Fruit fly (Drosophila melanogaster) whole organism: ENCODE measurements around the gene ArgRS.
A peak's percentile ranks its signal among the peaks of the same experiment; 100 is the strongest.

Experiments used
- CG8478 ChIP-seq: fragments of >200 bp; optimal IDR thresholded peaks from 2 replicates; lab custom pipeline; 2018; ENCODE audit warnings: inconsistent platforms
- Dll ChIP-seq: fragments of >200 bp; optimal IDR thresholded peaks from 2 replicates; lab custom pipeline; 2017
- EcR ChIP-seq, 2 experiments: fragments of >200 bp; optimal IDR thresholded peaks; 2 replicates each; lab custom pipeline; 2017; ENCODE audit warnings: missing biosample characterization in 2 of 2, missing genetic modification characterization in 2 of 2, missing genetic modification reagents in 2 of 2
- pan ChIP-seq: fragments of >200 bp; optimal IDR thresholded peaks from 2 replicates; lab custom pipeline; 2017
- psq ChIP-seq: fragments of >200 bp; optimal IDR thresholded peaks from 2 replicates; lab custom pipeline; 2017
- usp ChIP-seq: fragments of >200 bp; optimal IDR thresholded peaks from 2 replicates; lab custom pipeline; 2017; ENCODE audit warnings: missing biosample characterization, missing genetic modification characterization, mixed read lengths

The ArgRS gene

dm6 chrX:15868781-15869180 is 24.8 kb upstream of the ArgRS start:
- TF ChIP-seq Dll (lab: Kevin White, UChicago) = no peak
- TF ChIP-seq psq (lab: Kevin White, UChicago) = no peak
- TF ChIP-seq EcR (GFP tag; optimal IDR thresholded peaks at IDR 0.05; lab: Kevin White, UChicago) = no peak
- TF ChIP-seq usp (GFP tag; lab: Kevin White, UChicago) = no peak
- TF ChIP-seq CG8478 (lab: Kevin White, UChicago) = no peak
- no peak for TF ChIP-seq pan (lab: Kevin White, UChicago)

- TF ChIP-seq CG8478 (lab: Kevin White, UChicago) (no peak), pan (lab: Kevin White, UChicago) (no peak), Dll (lab: Kevin White, UChicago) (no peak), psq (lab: Kevin White, UChicago) (no peak), EcR (GFP tag; optimal IDR thresholded peaks at IDR 0.05; lab: Kevin White, UChicago) (no peak), usp (GFP tag; lab: Kevin White, UChicago) (no peak)
Observed at dm6 chrX:15867863-15868262, 23.9 kb upstream of the ArgRS start, which contains the start of gene Gapdh2. Gene Gapdh2, plus strand, starts transcription at chrX:15868145.

DNA sequence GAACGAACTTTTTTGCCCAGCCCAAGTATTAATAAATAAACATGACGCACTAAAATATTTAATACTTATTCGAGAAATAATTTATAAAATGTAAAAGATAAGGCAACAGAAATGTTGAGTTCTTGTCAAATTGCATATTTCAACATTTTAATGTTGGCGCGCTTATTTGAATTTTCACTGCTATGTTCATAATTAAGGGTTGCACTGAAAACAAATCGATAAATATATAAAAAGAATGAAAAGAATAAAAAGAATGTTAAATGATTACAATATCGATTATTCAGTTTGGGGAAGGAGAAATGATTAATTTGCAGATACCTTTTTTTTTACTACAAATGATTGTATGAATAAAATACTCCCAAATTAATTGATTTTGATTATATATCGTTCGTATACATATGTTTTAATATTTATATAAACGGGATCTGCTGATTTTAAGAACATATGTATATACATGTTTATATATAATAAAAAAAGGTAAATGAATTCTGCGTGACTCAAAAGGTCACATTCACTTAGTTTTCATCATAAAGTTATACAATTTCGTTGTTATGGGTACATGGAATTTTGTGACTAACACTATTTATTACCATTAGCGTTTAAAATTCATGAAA is 23.0 kb upstream of the ArgRS start:
- TF ChIP-seq psq (lab: Kevin White, UChicago) (no peak), Dll (lab: Kevin White, UChicago) (no peak), pan (lab: Kevin White, UChicago) (no peak), usp (GFP tag; lab: Kevin White, UChicago) (no peak), EcR (GFP tag; optimal IDR thresholded peaks at IDR 0.05; lab: Kevin White, UChicago) (no peak), CG8478 (lab: Kevin White, UChicago) (no peak)

DNA sequence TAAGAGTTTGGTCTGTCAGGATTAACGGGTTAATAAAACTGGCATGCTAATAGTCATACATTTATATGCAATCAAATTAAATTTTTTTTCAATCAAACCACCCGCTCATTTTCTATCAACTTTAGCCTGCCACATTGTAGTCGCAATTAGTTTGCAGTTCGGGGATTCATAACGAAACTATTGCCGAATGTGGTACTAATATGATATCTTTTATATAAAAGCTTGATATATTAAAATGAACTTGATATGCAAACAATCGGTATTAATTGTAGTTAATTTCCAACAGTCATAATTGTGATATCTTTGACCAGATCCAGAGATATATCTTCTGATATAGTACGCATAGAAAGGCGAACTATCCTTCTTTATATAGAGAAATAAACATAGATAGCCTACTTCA is 22.1 kb upstream of the ArgRS start:
- TF ChIP-seq CG8478 (lab: Kevin White, UChicago) = no peak
- no peak for TF ChIP-seq EcR (GFP tag; optimal IDR thresholded peaks at IDR 0.05; lab: Kevin White, UChicago)
- TF ChIP-seq psq (lab: Kevin White, UChicago) = no peak
- TF ChIP-seq Dll (lab: Kevin White, UChicago) = no peak
- TF ChIP-seq pan (lab: Kevin White, UChicago) = no peak
- TF ChIP-seq usp (GFP tag; lab: Kevin White, UChicago) = no peak

dm6 chrX:15860479-15860878 is 16.5 kb upstream of the ArgRS start:
- TF ChIP-seq Dll (lab: Kevin White, UChicago) (no peak), CG8478 (lab: Kevin White, UChicago) (peak; percentile 99), usp (GFP tag; lab: Kevin White, UChicago) (no peak)

- TF ChIP-seq EcR (GFP tag; optimal IDR thresholded peaks at IDR 0.05; lab: Kevin White, UChicago) = no peak
- TF ChIP-seq pan (lab: Kevin White, UChicago) = no peak
- TF ChIP-seq Dll (lab: Kevin White, UChicago) = no peak
- no peak for TF ChIP-seq CG8478 (lab: Kevin White, UChicago)
- no peak for TF ChIP-seq usp (GFP tag; lab: Kevin White, UChicago)
- no peak for TF ChIP-seq psq (lab: Kevin White, UChicago)
Observed at dm6 chrX:15859869-15860268, 15.9 kb upstream of the ArgRS start, which contains the start of gene Gbeta13F. Gene Gbeta13F, plus strand, starts transcription at chrX:15860115.

DNA sequence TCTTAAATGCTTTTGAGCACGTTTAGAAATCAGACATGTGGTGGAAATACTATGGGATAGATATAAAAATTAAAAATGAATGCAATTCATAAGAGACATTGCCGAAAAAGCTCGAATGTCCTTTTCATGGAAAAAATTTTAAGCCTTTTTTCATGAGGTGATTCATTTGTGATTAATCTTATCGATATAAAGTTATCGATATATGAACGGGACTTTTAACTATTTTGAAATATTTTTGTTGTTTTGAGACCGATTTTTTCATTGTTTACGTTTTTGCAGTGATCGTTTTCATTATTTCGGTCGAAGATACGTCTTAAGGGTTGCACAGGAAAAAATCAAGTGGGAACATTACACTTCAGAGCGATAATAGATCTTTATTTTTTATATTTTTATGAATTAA is 15.4 kb upstream of the ArgRS start, which contains the start of gene AlkB:
Gene AlkB, minus strand, starts transcription at position 101 of the 400 bp plus-strand sequence.
- no peak for TF ChIP-seq psq (lab: Kevin White, UChicago)
- no peak for TF ChIP-seq Dll (lab: Kevin White, UChicago)
- no peak for TF ChIP-seq CG8478 (lab: Kevin White, UChicago)
- no peak for TF ChIP-seq pan (lab: Kevin White, UChicago)
- TF ChIP-seq EcR (GFP tag; optimal IDR thresholded peaks at IDR 0.05; lab: Kevin White, UChicago) = no peak
- TF ChIP-seq usp (GFP tag; lab: Kevin White, UChicago) = no peak

- TF ChIP-seq usp (GFP tag; lab: Kevin White, UChicago) = no peak
- no peak for TF ChIP-seq pan (lab: Kevin White, UChicago)
- TF ChIP-seq Dll (lab: Kevin White, UChicago) = no peak
Observed at dm6 chrX:15857601-15858284, 13.8 kb upstream of the ArgRS start, which contains the start of the genes CG46440 and Myb. Gene CG46440, minus strand, starts transcription at chrX:15857823. Gene Myb, minus strand, starts transcription at chrX:15857823.

DNA sequence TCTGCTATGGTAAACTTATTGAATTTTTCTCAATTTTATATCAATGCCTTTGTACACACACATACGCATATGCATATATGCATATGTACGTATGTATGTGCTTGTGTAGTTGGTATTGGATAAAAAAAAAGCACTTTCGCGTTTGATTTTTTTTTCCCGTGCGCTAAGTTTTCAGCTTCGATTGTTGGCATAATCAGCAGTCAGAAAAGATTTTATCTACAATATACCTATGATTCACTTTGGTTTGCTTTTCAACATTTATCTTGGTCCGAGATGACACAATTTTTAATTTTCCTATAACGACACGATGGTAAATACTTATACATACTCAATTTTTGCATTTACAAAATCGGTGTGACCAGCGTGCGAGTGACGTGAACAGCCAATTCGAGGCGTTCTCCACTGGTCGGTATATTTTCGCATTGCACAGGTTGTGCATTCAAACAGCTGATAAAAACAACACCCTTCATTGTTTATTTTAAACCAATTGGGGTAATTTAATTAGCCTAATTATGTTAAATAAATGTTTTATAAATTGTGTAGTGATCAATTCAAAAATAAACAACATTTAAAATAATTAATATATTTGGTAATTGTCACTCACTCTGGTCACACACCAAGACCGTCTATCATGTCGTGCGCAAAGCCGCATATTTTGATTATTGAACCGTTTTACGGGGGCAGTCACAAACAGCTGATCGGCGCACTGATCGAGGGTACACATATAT is 9.0 kb upstream of the ArgRS start, which contains the start of the genes UBL3 and CG15914:
Gene UBL3, minus strand, starts transcription at position 361 of the 728 bp plus-strand sequence.
Gene CG15914, plus strand, starts transcription at position 607 of the 728 bp plus-strand sequence.
- TF ChIP-seq EcR (GFP tag; optimal IDR thresholded peaks at IDR 0.05; lab: Kevin White, UChicago) (no peak), pan (lab: Kevin White, UChicago) (no peak), psq (lab: Kevin White, UChicago) (no peak), usp (GFP tag; lab: Kevin White, UChicago) (no peak), Dll (lab: Kevin White, UChicago) (no peak), CG8478 (lab: Kevin White, UChicago) (no peak)

dm6 chrX:15849021-15849420 is 5.1 kb upstream of the ArgRS start, which contains the start of gene sun:
Gene sun, minus strand, starts transcription at chrX:15849258.
- TF ChIP-seq EcR (GFP tag; optimal IDR thresholded peaks at IDR 0.05; lab: Kevin White, UChicago) (no peak), psq (lab: Kevin White, UChicago) (no peak), CG8478 (lab: Kevin White, UChicago) (no peak), Dll (lab: Kevin White, UChicago) (no peak), pan (lab: Kevin White, UChicago) (no peak), usp (GFP tag; lab: Kevin White, UChicago) (no peak)
